Worm (Caenorhabditis elegans): Measurements from ENCODE around the gene rfp-1.

The rfp-1 gene

DNA sequence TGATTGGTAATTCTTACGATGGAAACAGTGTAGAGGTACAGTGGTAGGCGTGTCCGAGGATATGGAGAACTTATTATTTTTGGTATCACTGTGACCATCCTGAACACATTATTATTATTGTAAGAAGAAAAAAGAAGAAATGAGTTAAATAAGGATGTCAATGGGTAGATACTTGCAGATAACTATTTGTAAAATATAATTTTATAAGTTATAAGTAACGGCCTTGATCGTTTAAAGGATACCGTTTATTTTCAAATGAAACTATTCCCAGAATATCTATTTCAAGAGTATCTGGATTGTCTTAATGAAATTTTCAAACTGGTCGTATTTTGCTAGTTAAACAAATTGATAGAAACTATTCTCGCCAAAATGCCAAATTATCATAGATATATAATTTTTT, 38.2 kb upstream of the rfp-1 start, which contains the start of gene F10E9.10:
Gene F10E9.10, minus strand, starts transcription at position 101 of the 400 bp plus-strand sequence.
- TF ChIP-seq npax-4 (tag; optimal IDR thresholded peaks at IDR 0.05) (no peak), elt-4 (tag; optimal IDR thresholded peaks at IDR 0.05) (no peak), elt-2 (tag; optimal IDR thresholded peaks at IDR 0.05) (no peak), ceh-34 (tag; optimal IDR thresholded peaks at IDR 0.05) (no peak), ceh-6 (GFP tag; optimal IDR thresholded peaks at IDR 0.05) (no peak), Y22D7AL.16 (tag; optimal IDR thresholded peaks at IDR 0.05) (no peak), tbx-2 (tag; optimal IDR thresholded peaks at IDR 0.05) (no peak), hlh-8 (tag; optimal IDR thresholded peaks at IDR 0.05) (no peak), ceh-19 (GFP tag; optimal IDR thresholded peaks at IDR 0.05) (no peak), ceh-48 (tag; optimal IDR thresholded peaks at IDR 0.05) (no peak), rnt-1 (tag; optimal IDR thresholded peaks at IDR 0.05) (no peak), pros-1 (tag; optimal IDR thresholded peaks at IDR 0.05) (no peak)

- TF ChIP-seq eyg-1 (tag; optimal IDR thresholded peaks at IDR 0.05) (no peak), ceh-24 (tag; optimal IDR thresholded peaks at IDR 0.05) (no peak), hlh-15 (tag; optimal IDR thresholded peaks at IDR 0.05) (no peak), ceh-30 (tag; optimal IDR thresholded peaks at IDR 0.05) (no peak), nhr-232 (tag; optimal IDR thresholded peaks at IDR 0.05) (no peak), unc-86 (tag; optimal IDR thresholded peaks at IDR 0.05) (no peak), che-1 (tag; optimal IDR thresholded peaks at IDR 0.05) (no peak), odd-2 (tag; optimal IDR thresholded peaks at IDR 0.05) (no peak), ceh-31 (tag; optimal IDR thresholded peaks at IDR 0.05) (no peak), fkh-6 (tag; optimal IDR thresholded peaks at IDR 0.05) (no peak), C38D4.7 (GFP tag; optimal IDR thresholded peaks at IDR 0.05) (no peak), fax-1 (tag; optimal IDR thresholded peaks at IDR 0.05) (no peak), syd-9 (tag; optimal IDR thresholded peaks at IDR 0.05) (no peak)
These were observed 37.2 kb upstream of the rfp-1 start for ce11 chrIII:8321225-8321624.

DNA sequence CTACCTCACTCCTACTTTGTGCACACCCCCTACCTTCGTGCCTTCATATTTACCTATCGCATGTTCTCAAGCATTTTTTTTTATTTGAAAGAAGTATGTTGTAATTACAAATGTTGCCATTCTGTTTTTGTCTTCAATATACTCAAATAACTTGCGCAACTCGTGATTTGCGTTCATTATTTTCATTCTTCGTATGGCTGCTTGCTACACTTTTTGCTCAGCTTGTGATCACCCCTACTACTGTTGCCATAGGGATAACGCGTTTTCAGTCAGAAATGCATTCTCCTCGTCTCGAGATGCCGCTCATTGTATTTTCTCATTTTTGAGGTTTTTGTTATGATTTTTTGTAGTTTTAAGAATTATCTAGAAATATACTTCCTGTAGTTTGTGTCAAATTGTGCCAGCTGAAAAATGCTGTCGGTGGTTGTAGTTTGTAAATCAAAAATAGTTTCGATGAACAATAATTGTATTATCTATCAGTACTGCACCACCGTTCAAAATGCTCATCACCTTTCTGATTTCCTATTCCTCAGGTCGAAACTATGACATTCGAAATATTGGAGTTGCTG, 35.7 kb upstream of the rfp-1 start, which contains the start of gene F10E9.1:
Gene F10E9.1, plus strand, starts transcription at position 519 of the 569 bp plus-strand sequence.
- TF ChIP-seq hlh-6 (tag; optimal IDR thresholded peaks at IDR 0.05) = no peak
- TF ChIP-seq ceh-2 (tag; optimal IDR thresholded peaks at IDR 0.05) = no peak
- TF ChIP-seq ceh-34 (tag; optimal IDR thresholded peaks at IDR 0.05) = no peak
- no peak for TF ChIP-seq T23F11.4 (GFP tag; optimal IDR thresholded peaks at IDR 0.05)
- no peak for TF ChIP-seq nhr-232 (tag; optimal IDR thresholded peaks at IDR 0.05)

- TF ChIP-seq gmeb-2 (tag; optimal IDR thresholded peaks at IDR 0.05) (no peak), ceh-48 (tag; optimal IDR thresholded peaks at IDR 0.05) (no peak)
These were observed 34.0 kb upstream of the rfp-1 start, which contains the start of gene F10E9.12 for ce11 chrIII:8324412-8324811. TSS of gene F10E9.12 (plus strand) at chrIII:8324542.

ce11 chrIII:8325574-8326513, 32.6 kb upstream of the rfp-1 start, which contains the start of gene ZC262.13:
TSS of gene ZC262.13 (plus strand) at chrIII:8326214.
- TF ChIP-seq fax-1 (tag; optimal IDR thresholded peaks at IDR 0.05) = no peak
- no peak for TF ChIP-seq ceh-22 (tag; optimal IDR thresholded peaks at IDR 0.05)

DNA sequence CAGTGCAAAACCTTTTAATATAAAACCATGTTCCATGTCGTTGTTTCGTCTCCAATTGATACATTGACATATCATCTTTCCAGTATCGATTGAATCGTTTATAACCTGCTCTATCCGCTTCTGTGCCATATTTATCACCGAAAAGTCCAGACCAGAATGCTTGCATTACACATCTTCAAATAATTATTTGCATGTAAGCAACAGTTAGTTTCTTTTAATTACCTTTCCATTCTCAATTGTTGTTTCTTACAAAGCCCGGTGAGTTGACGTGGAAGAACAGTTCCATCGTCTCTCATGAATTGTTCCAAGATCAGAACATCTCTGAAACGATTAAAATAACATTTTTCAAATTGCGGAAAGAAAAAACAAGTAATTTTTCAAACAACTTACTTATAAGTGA, 27.2 kb upstream of the rfp-1 start, which contains the start of gene iglr-2:
Gene iglr-2, minus strand, starts transcription at position 101 of the 400 bp plus-strand sequence.
- TF ChIP-seq pax-1 (tag; optimal IDR thresholded peaks at IDR 0.05) (no peak), ceh-19 (GFP tag; optimal IDR thresholded peaks at IDR 0.05) (no peak), sox-2 (GFP tag; IDR thresholded peaks at IDR 0.05) (no peak), hlh-13 (GFP tag; optimal IDR thresholded peaks at IDR 0.05) (no peak), rnt-1 (tag; optimal IDR thresholded peaks at IDR 0.05) (no peak), K02D7.2 (tag; optimal IDR thresholded peaks at IDR 0.05) (no peak), lim-6 (tag; optimal IDR thresholded peaks at IDR 0.05) (no peak), tbx-2 (tag; optimal IDR thresholded peaks at IDR 0.05) (no peak), ceh-30 (tag; optimal IDR thresholded peaks at IDR 0.05) (no peak), unc-42 (tag; optimal IDR thresholded peaks at IDR 0.05) (no peak), C38D4.7 (GFP tag; optimal IDR thresholded peaks at IDR 0.05) (no peak), ahr-1 (tag; optimal IDR thresholded peaks at IDR 0.05) (no peak), unc-3 (GFP tag; conservative IDR thresholded peaks at IDR 0.05) (no peak), unc-3 (tag; optimal IDR thresholded peaks at IDR 0.05) (no peak)
